Fruit fly (Drosophila melanogaster) whole organism, embryonic: Measurements from ENCODE around the gene CG17738.

Experiments
- BtbVII ChIP-seq: fragments of 200-800 bp; sonication (Bioruptor generic); optimal IDR thresholded peaks from 3 replicates; lab custom pipeline; 2017; ENCODE audit warnings: missing biosample characterization, mild to moderate bottlenecking, missing genetic modification characterization
- CG15073 ChIP-seq: fragments of 200-800 bp; sonication (Bioruptor generic); optimal IDR thresholded peaks from 2 replicates; lab custom pipeline; 2016; ENCODE audit warnings: missing biosample characterization, missing genetic modification characterization
- CG17361 ChIP-seq: fragments of 200-800 bp; sonication (Bioruptor generic); IDR thresholded peaks from 3 replicates; pipeline ENCODE4 v1.3.6; 2022; ENCODE audit warnings: missing biosample characterization, missing genetic modification characterization
- CG3281 ChIP-seq: fragments of 200-800 bp; sonication (Bioruptor generic); optimal IDR thresholded peaks from 3 replicates; lab custom pipeline; 2017; ENCODE audit warnings: missing biosample characterization, mild to moderate bottlenecking, missing genetic modification characterization
- CG4707 ChIP-seq: fragments of 200-800 bp; sonication (Bioruptor generic); optimal IDR thresholded peaks from 2 replicates; lab custom pipeline; 2018; ENCODE audit warnings: missing biosample characterization, mild to moderate bottlenecking, missing genetic modification characterization, moderate library complexity
- ash1 ChIP-seq: fragments of 200-800 bp; sonication (Bioruptor generic); optimal IDR thresholded peaks from 2 replicates; lab custom pipeline; 2018; ENCODE audit warnings: missing biosample characterization, mild to moderate bottlenecking, missing genetic modification characterization
- br ChIP-seq: fragments of >200 bp; optimal IDR thresholded peaks from 2 replicates; lab custom pipeline; 2017
- slou ChIP-seq: fragments of 200-800 bp; sonication (Bioruptor generic); optimal IDR thresholded peaks from 3 replicates; lab custom pipeline; 2016; ENCODE audit warnings: missing biosample characterization, missing genetic modification characterization

DNA sequence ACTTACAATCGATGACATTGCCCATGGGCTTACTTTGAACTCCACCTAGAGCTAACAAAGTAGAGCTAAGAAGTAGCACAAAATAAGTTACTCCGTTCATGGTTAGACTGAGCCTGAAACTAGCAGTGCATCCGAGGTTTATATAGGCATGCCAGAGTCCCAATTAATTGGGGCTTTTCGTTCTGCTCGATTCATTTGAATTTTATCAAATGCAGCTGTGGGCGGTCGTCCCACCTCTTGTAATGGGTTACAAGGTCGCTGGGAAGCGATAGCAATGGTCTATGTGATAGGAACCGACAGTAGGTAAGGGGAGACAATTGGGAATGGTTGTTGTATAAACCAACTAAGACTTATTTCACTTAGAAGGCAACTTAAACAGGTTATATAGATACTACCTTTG is 44.5 kb upstream of the CG17738 start, which contains the start of gene CG12256:
- TF ChIP-seq CG3281 (GFP tag; lab: Kevin White, UChicago): no peak
- no peak for TF ChIP-seq slou (GFP tag; lab: Kevin White, UChicago)
- no peak for TF ChIP-seq CG15073
- no peak for TF ChIP-seq CG17361 (GFP tag; lab: Robert Waterston, UW)
- TF ChIP-seq CG4707: no peak
- TF ChIP-seq BtbVII (GFP tag; lab: Kevin White, UChicago): no peak
- TF ChIP-seq ash1: no peak
- no peak for TF ChIP-seq br
